Worm (Caenorhabditis elegans): ENCODE measurements around the gene fipr-4.

fipr-4 gene

DNA sequence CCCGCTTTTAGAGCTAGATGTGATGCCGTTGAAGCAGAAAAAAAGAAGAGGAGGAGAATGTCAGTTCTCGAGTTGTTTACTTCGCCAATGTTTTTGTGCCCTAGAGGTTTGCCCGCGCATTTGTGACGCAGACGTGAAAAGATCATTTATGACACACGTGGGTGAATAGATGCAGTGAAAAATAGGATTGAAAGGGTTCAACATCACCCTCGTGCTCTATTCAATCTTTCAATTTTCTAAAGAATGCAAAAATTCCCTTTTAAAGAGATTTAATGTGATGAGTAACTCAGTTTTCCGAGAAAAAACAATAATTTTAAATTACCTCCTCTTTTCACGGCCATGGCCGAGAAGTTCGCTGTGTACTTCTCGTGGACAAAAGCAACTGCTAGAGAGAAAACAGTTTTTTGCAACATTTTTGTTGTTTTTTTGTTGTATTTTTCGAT is 18.2 kb upstream of the fipr-4 start (continued):
- peak; percentile 19 for TF ChIP-seq dpl-1 (GFP tag; optimal IDR thresholded peaks at IDR 0.05)
- peak; percentile 61 for TF ChIP-seq efl-1 (GFP tag; optimal IDR thresholded peaks at IDR 0.05)
- no peak for TF ChIP-seq tlf-1 (GFP tag; optimal IDR thresholded peaks at IDR 0.05)
- no peak for TF ChIP-seq F52B5.7 (tag; optimal IDR thresholded peaks at IDR 0.05)
- TF ChIP-seq attf-3 (GFP tag; conservative IDR thresholded peaks at IDR 0.05) = no peak

DNA sequence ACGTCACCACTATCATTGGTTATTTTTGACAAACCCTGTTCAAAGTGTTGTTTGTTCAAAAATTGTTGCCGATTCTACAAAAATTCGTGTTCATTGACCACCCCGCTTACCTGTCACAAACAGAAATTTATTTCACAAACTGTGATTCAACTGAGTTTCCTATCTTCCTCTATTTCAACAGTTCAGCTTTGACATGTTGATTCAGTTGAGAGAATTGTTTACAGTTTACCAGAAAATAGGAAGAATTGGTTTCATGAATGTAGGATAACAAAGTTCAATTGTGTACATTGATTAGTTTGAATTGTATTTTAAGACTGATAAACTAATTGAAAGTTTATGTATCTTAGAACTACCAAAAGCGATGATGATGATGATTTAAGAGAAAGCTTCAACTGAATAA is 17.4 kb upstream of the fipr-4 start:
- TF ChIP-seq cebp-1 (GFP tag; IDR thresholded peaks at IDR 0.05) (no peak), cebp-1 (tag; optimal IDR thresholded peaks at IDR 0.05) (peak; percentile 34), unc-62 (GFP tag; optimal IDR thresholded peaks at IDR 0.05) (peak; percentile 91), Y56A3A.18 (GFP tag; IDR thresholded peaks at IDR 0.05) (no peak)

DNA sequence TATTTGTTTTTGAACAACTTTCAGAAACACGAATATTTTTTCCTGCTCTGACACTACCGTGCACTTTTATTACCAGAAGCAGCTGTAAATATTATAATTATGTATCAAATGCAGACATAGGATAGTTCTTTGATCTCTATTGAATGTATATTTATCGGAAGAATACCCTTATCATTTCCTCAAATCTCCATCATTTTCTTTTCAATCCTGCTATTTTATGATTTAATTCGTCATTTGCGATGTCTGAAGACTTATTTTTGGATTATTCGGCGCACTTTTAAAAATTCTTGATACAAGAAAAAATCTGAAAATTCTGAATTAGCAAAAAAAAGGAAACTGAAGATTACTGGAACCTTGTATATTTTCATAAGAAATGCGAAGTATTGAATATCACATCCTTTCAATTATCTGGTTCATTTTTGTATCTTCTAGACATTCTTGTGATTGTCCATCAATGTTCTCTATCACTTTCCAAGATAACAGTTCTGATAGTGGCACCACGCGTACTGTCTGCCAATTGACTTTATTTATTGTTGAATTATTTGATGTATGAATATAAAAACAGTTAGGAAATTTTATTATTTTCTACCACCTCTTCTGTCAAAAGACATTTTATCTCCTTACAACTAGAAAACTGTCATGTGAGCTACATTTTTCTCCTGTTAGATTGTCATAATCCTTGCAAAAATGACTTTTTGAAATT is 15.9 kb upstream of the fipr-4 start:
- no peak for TF ChIP-seq ztf-26 (tag; optimal IDR thresholded peaks at IDR 0.05)
- peak; percentile 61 for TF ChIP-seq nhr-80 (tag; optimal IDR thresholded peaks at IDR 0.05)
- no peak for TF ChIP-seq ztf-25 (GFP tag; IDR thresholded peaks at IDR 0.05)

DNA sequence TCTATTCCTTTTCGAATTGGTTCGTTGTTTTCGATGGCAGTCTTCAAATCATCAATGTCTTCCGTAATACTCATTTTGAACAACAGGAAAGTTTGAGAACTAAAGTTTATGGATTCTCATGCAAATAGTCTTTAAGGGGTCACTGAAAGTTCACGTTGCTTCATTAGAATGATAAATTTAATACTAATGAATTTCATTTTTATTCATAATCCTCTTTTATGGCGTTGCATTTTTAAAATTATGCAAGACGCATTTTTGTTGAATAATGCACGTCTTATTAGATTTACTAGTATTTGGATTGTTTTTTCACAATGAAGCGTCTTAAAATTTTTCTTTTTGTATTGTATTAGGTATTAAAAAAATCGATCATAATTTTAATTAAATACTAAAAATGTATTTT is 14.8 kb upstream of the fipr-4 start, which contains the start of gene C12D8.9:
C12D8.9 (minus strand) TSS at position 101 of the 400 bp plus-strand sequence.
- no peak for TF ChIP-seq repo-1 (tag; optimal IDR thresholded peaks at IDR 0.05)
- TF ChIP-seq lag-1 (GFP tag; IDR thresholded peaks at IDR 0.05) = no peak
- TF ChIP-seq unc-130 (GFP tag; optimal IDR thresholded peaks at IDR 0.05) = no peak
- TF ChIP-seq hlh-12 (tag; optimal IDR thresholded peaks at IDR 0.05) = no peak
- no peak for TF ChIP-seq madf-10 (tag; optimal IDR thresholded peaks at IDR 0.05)
- no peak for TF ChIP-seq egl-18 (GFP tag; IDR thresholded peaks at IDR 0.05)
- TF ChIP-seq dox-1 (GFP tag; IDR thresholded peaks at IDR 0.05) = no peak
- TF ChIP-seq B0035.1 (tag; optimal IDR thresholded peaks at IDR 0.05) = no peak
- TF ChIP-seq T07F8.4 (tag; optimal IDR thresholded peaks at IDR 0.05) = no peak
- no peak for TF ChIP-seq snpc-1.3 (tag; optimal IDR thresholded peaks at IDR 0.05; ENCODE audit: insufficient read depth)
- no peak for TF ChIP-seq dpff-1 (tag; optimal IDR thresholded peaks at IDR 0.05)
- TF ChIP-seq ztf-18 (tag; optimal IDR thresholded peaks at IDR 0.05) = no peak
- no peak for TF ChIP-seq C06A6.2 (GFP tag; conservative IDR thresholded peaks at IDR 0.05)
- TF ChIP-seq C17E4.6 (GFP tag; IDR thresholded peaks at IDR 0.05) = no peak

DNA sequence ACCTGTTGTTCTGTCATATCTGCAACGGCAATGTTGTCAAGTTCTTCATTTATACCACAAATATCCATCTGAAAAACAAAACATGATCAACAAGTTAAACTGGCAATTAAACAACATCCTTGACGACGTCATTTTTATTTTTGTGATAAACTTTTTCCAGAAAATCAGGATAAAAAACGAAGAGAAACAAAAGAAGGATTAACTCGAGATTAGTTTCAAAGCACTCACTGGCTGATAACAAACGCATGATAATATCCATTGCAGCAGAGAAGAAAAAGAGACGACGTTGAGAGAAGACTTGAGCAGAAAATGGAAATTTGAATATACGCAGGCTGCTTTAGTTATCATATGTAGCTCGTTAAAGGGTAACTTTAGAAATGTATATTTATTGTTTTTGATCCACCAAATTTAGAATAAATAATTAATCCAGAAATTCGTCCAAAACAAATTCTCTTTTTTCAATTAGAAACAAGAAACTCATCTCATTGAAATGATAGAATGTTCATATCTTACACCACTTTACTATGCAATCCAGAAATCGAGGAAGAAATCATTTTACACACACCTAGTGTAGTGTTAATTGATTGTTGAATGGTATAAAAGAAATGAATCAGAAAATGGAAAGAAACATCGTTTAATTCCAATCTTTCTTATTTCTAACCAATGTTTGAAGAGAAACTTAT is 13.0 kb upstream of the fipr-4 start, which contains the start of the genes C12D8.21 and col-148:
C12D8.21 (minus strand) TSS at position 68 of the 683 bp plus-strand sequence.
col-148 (plus strand) TSS at position 633 of the 683 bp plus-strand sequence.
- no peak for TF ChIP-seq Y67H2A.10 (GFP tag; conservative IDR thresholded peaks at IDR 0.05)
- TF ChIP-seq F23B12.7 (tag; optimal IDR thresholded peaks at IDR 0.05; ENCODE audit: insufficient read depth) = no peak
- no peak for TF ChIP-seq dox-1 (GFP tag; IDR thresholded peaks at IDR 0.05)
- no peak for TF ChIP-seq hlh-12 (tag; optimal IDR thresholded peaks at IDR 0.05)
- no peak for TF ChIP-seq pbrm-1 (GFP tag; IDR thresholded peaks at IDR 0.05)
- TF ChIP-seq egrh-3 (GFP tag; IDR thresholded peaks at IDR 0.05) = no peak
- TF ChIP-seq madf-6 (GFP tag; IDR thresholded peaks at IDR 0.05) = no peak
- TF ChIP-seq Y53G8AR.9 (GFP tag; conservative IDR thresholded peaks at IDR 0.05) = no peak
- TF ChIP-seq efl-1 (GFP tag; optimal IDR thresholded peaks at IDR 0.05) = no peak
- no peak for TF ChIP-seq athp-1 (tag; optimal IDR thresholded peaks at IDR 0.05)
- TF ChIP-seq ceh-27 (GFP tag; optimal IDR thresholded peaks at IDR 0.05) = no peak
- no peak for TF ChIP-seq rpc-1 (optimal IDR thresholded peaks at IDR 0.05)
- TF ChIP-seq rpc-1 (tag; optimal IDR thresholded peaks at IDR 0.05) = no peak
- TF ChIP-seq madf-10 (tag; optimal IDR thresholded peaks at IDR 0.05) = no peak
- no peak for TF ChIP-seq lin-40 (tag; optimal IDR thresholded peaks at IDR 0.05)
- no peak for TF ChIP-seq let-607 (tag; optimal IDR thresholded peaks at IDR 0.05)
- TF ChIP-seq mcd-1 (GFP tag; IDR thresholded peaks at IDR 0.05) = no peak

Measured in whole organism, young adult.